Fruit fly (Drosophila melanogaster) whole organism, embryonic: ENCODE data around the gene AMPdeam.
A peak's percentile ranks its signal among the peaks of the same experiment; 100 is the strongest.

Experiments
- Aef1 ChIP-seq: fragments of 200-800 bp; sonication (Bioruptor generic); IDR thresholded peaks from 3 replicates; pipeline ENCODE4 v1.3.6; 2022; ENCODE audit warnings: missing biosample characterization, missing genetic modification characterization
- Bgb ChIP-seq: fragments of 200-800 bp; sonication (Bioruptor generic); IDR thresholded peaks from 2 replicates; pipeline ENCODE4 v1.3.6; 2022; ENCODE audit warnings: missing biosample characterization, missing genetic modification characterization; ENCODE audit not compliant: partially characterized antibody
- CG1233 ChIP-seq: fragments of 200-800 bp; sonication (Bioruptor generic); optimal IDR thresholded peaks from 4 replicates; lab custom pipeline; 2018; ENCODE audit warnings: missing biosample characterization, mild to moderate bottlenecking, missing genetic modification characterization
- CG12942 ChIP-seq: fragments of 200-800 bp; sonication (Bioruptor generic); optimal IDR thresholded peaks from 3 replicates; lab custom pipeline; 2016; ENCODE audit warnings: missing biosample characterization, missing genetic modification characterization
- CG13123 ChIP-seq: fragments of 200-800 bp; sonication (Bioruptor generic); optimal IDR thresholded peaks from 2 replicates; lab custom pipeline; 2016; ENCODE audit warnings: missing biosample characterization, missing genetic modification characterization
- CG13424 ChIP-seq: fragments of 200-800 bp; sonication (Bioruptor generic); optimal IDR thresholded peaks from 2 replicates; lab custom pipeline; 2019; ENCODE audit warnings: missing biosample characterization, mild to moderate bottlenecking, missing genetic modification characterization, moderate library complexity
- CG1603 ChIP-seq: fragments of 200-800 bp; sonication (Bioruptor generic); optimal IDR thresholded peaks from 2 replicates; lab custom pipeline; 2019; ENCODE audit warnings: missing biosample characterization, mild to moderate bottlenecking, missing genetic modification characterization, moderate library complexity
- CG16863 ChIP-seq: fragments of 200-800 bp; sonication (Bioruptor generic); optimal IDR thresholded peaks from 3 replicates; lab custom pipeline; 2016; ENCODE audit warnings: missing biosample characterization, missing genetic modification characterization
- CG1792 ChIP-seq: fragments of 200-800 bp; sonication (Bioruptor generic); optimal IDR thresholded peaks from 2 replicates; lab custom pipeline; 2016; ENCODE audit warnings: missing biosample characterization, missing genetic modification characterization
- CG2199 ChIP-seq: fragments of 200-800 bp; sonication (Bioruptor generic); IDR thresholded peaks from 3 replicates; pipeline ENCODE4 v1.3.6; 2022; ENCODE audit warnings: missing biosample characterization, missing genetic modification characterization
- CG43689 ChIP-seq: fragments of 200-800 bp; sonication (Bioruptor generic); IDR thresholded peaks from 2 replicates; pipeline ENCODE4 v1.3.6; 2022; ENCODE audit warnings: missing biosample characterization, missing genetic modification characterization
- CG4730 ChIP-seq: fragments of 200-800 bp; sonication (Bioruptor generic); IDR thresholded peaks from 2 replicates; pipeline ENCODE4 v1.3.6; 2022; ENCODE audit warnings: missing biosample characterization, missing genetic modification characterization
- CG4820 ChIP-seq: fragments of 200-800 bp; sonication (Bioruptor generic); optimal IDR thresholded peaks from 3 replicates; lab custom pipeline; 2016; ENCODE audit warnings: missing biosample characterization, missing genetic modification characterization
- CG7357 ChIP-seq: fragments of 200-800 bp; sonication (Bioruptor generic); IDR thresholded peaks from 3 replicates; pipeline ENCODE4 v1.3.6; 2022; ENCODE audit warnings: missing biosample characterization, missing genetic modification characterization
- CG7372 ChIP-seq: fragments of 200-800 bp; sonication (Bioruptor generic); IDR thresholded peaks from 2 replicates; pipeline ENCODE4 v1.3.6; 2022; ENCODE audit warnings: missing biosample characterization, missing genetic modification characterization
- CG7963 ChIP-seq: fragments of 200-800 bp; sonication (Bioruptor generic); IDR thresholded peaks from 3 replicates; pipeline ENCODE4 v1.3.6; 2022; ENCODE audit warnings: missing biosample characterization, missing genetic modification characterization; ENCODE audit not compliant: partially characterized antibody
- CG8290 ChIP-seq, 3 experiments: fragments of 200-800 bp; sonication (Bioruptor generic); optimal IDR thresholded peaks; 2 replicates each; lab custom pipeline; 2016 to 2019; ENCODE audit warnings: missing biosample characterization in 3 of 3, missing genetic modification characterization in 3 of 3, mild to moderate bottlenecking in 2 of 3, moderate library complexity in 1 of 3
- CrebB ChIP-seq: fragments of 200-800 bp; sonication (Bioruptor generic); optimal IDR thresholded peaks from 3 replicates; lab custom pipeline; 2018; ENCODE audit warnings: missing biosample characterization, mild to moderate bottlenecking, missing genetic modification characterization
- D19B ChIP-seq: fragments of 200-800 bp; sonication (Bioruptor generic); optimal IDR thresholded peaks from 2 replicates; lab custom pipeline; 2017; ENCODE audit warnings: missing biosample characterization, mild to moderate bottlenecking, missing genetic modification characterization
- ERR ChIP-seq: fragments of 200-800 bp; sonication (Bioruptor generic); optimal IDR thresholded peaks from 2 replicates; lab custom pipeline; 2016; ENCODE audit warnings: missing biosample characterization, missing genetic modification characterization
- Fer1 ChIP-seq: fragments of 200-800 bp; sonication (Bioruptor generic); optimal IDR thresholded peaks from 2 replicates; lab custom pipeline; 2017; ENCODE audit warnings: missing biosample characterization, mild to moderate bottlenecking, missing genetic modification characterization
- Gug ChIP-seq: fragments of 200-800 bp; sonication (Bioruptor generic); IDR thresholded peaks from 4 replicates; pipeline ENCODE4 v1.3.6; 2022; ENCODE audit warnings: missing biosample characterization, missing genetic modification characterization
- Hey ChIP-seq: fragments of 200-800 bp; sonication (Bioruptor generic); optimal IDR thresholded peaks from 3 replicates; lab custom pipeline; 2018; ENCODE audit warnings: missing biosample characterization, mild to moderate bottlenecking, missing genetic modification characterization
- Hmr ChIP-seq: fragments of 200-800 bp; sonication (Bioruptor generic); optimal IDR thresholded peaks from 3 replicates; lab custom pipeline; 2017; ENCODE audit warnings: mild to moderate bottlenecking, missing biosample characterization, missing genetic modification reagents, missing genetic modification characterization
- Lhr ChIP-seq: fragments of 200-800 bp; sonication (Bioruptor generic); optimal IDR thresholded peaks from 3 replicates; lab custom pipeline; 2017; ENCODE audit warnings: mild to moderate bottlenecking, missing biosample characterization, missing genetic modification reagents, missing genetic modification characterization
- MBD-R2 ChIP-seq: fragments of 200-800 bp; sonication (Bioruptor generic); IDR thresholded peaks from 2 replicates; pipeline ENCODE4 v1.3.6; 2022; ENCODE audit warnings: missing biosample characterization, missing genetic modification characterization
- Nf-YA ChIP-seq: fragments of 200-800 bp; sonication (Bioruptor generic); IDR thresholded peaks from 2 replicates; pipeline ENCODE4 v1.3.6; 2022; ENCODE audit warnings: missing biosample characterization, missing genetic modification characterization
- Oli ChIP-seq: fragments of 200-800 bp; sonication (Bioruptor generic); optimal IDR thresholded peaks from 2 replicates; lab custom pipeline; 2018; ENCODE audit warnings: missing biosample characterization, mild to moderate bottlenecking, missing genetic modification characterization, moderate library complexity
- Poxn ChIP-seq: fragments of 200-800 bp; sonication (Bioruptor generic); IDR thresholded peaks from 2 replicates; pipeline ENCODE4 v1.3.6; 2022; ENCODE audit warnings: missing biosample characterization, missing genetic modification characterization
- Rx ChIP-seq: fragments of 200-800 bp; sonication (Bioruptor generic); IDR thresholded peaks from 2 replicates; pipeline ENCODE4 v1.3.6; 2022; ENCODE audit warnings: missing biosample characterization, missing genetic modification characterization
- Spps ChIP-seq: fragments of 200-800 bp; sonication (Bioruptor generic); optimal IDR thresholded peaks from 2 replicates; lab custom pipeline; 2018; ENCODE audit warnings: missing biosample characterization, mild to moderate bottlenecking, missing genetic modification characterization
- TFAM ChIP-seq: fragments of 200-800 bp; sonication (Bioruptor generic); optimal IDR thresholded peaks from 2 replicates; lab custom pipeline; 2017; ENCODE audit warnings: missing biosample characterization, missing genetic modification characterization, inconsistent platforms
- Tbp ChIP-seq: fragments of >200 bp; optimal IDR thresholded peaks from 2 replicates; lab custom pipeline; 2018; ENCODE audit warnings: missing biosample characterization, missing genetic modification characterization
- bcd ChIP-seq: fragments of 200-800 bp; sonication (Bioruptor generic); optimal IDR thresholded peaks from 2 replicates; lab custom pipeline; 2017; ENCODE audit warnings: missing biosample characterization, mild to moderate bottlenecking, missing genetic modification characterization
- dmrt11E ChIP-seq: fragments of 200-800 bp; sonication (Bioruptor generic); optimal IDR thresholded peaks from 3 replicates; lab custom pipeline; 2018; ENCODE audit warnings: missing biosample characterization, mild to moderate bottlenecking, missing genetic modification characterization, moderate library complexity
- emc ChIP-seq: fragments of 200-800 bp; sonication (Bioruptor generic); optimal IDR thresholded peaks from 2 replicates; lab custom pipeline; 2016; ENCODE audit warnings: missing biosample characterization, missing genetic modification characterization
- ftz-f1 ChIP-seq: fragments of 200-800 bp; sonication (Bioruptor generic); optimal IDR thresholded peaks from 2 replicates; lab custom pipeline; 2016; ENCODE audit warnings: missing biosample characterization, missing genetic modification characterization
- ind ChIP-seq: fragments of 200-800 bp; sonication (Bioruptor generic); optimal IDR thresholded peaks from 3 replicates; lab custom pipeline; 2016; ENCODE audit warnings: missing biosample characterization, missing genetic modification characterization
- kah ChIP-seq: fragments of 200-800 bp; sonication (Bioruptor generic); optimal IDR thresholded peaks from 2 replicates; lab custom pipeline; 2018; ENCODE audit warnings: missing biosample characterization, mild to moderate bottlenecking, missing genetic modification characterization
- lab ChIP-seq: fragments of 200-800 bp; sonication (Bioruptor generic); optimal IDR thresholded peaks from 3 replicates; lab custom pipeline; 2017; ENCODE audit warnings: missing biosample characterization, missing genetic modification characterization, mild to moderate bottlenecking, moderate library complexity, missing genetic modification reagents
- onecut ChIP-seq: fragments of 200-800 bp; sonication (Bioruptor generic); IDR thresholded peaks from 2 replicates; pipeline ENCODE4 v1.3.6; 2022; ENCODE audit warnings: missing biosample characterization, missing genetic modification characterization
- salm ChIP-seq: fragments of 200-800 bp; sonication (Bioruptor generic); optimal IDR thresholded peaks from 2 replicates; lab custom pipeline; 2018; ENCODE audit warnings: missing biosample characterization, mild to moderate bottlenecking, missing genetic modification characterization
- sd ChIP-seq: fragments of 200-800 bp; sonication (Bioruptor generic); optimal IDR thresholded peaks from 3 replicates; lab custom pipeline; 2018; ENCODE audit warnings: missing biosample characterization, mild to moderate bottlenecking, missing genetic modification characterization, moderate library complexity
- sens-2 ChIP-seq: fragments of 200-800 bp; sonication (Bioruptor generic); IDR thresholded peaks from 2 replicates; pipeline ENCODE4 v1.3.6; 2022; ENCODE audit warnings: missing biosample characterization, missing genetic modification characterization
- sima ChIP-seq: fragments of 200-800 bp; sonication (Bioruptor generic); optimal IDR thresholded peaks from 2 replicates; lab custom pipeline; 2016; ENCODE audit warnings: missing biosample characterization, missing genetic modification characterization
- ssp ChIP-seq: fragments of 200-800 bp; sonication (Bioruptor generic); IDR thresholded peaks from 2 replicates; pipeline ENCODE4 v1.3.6; 2022; ENCODE audit warnings: missing biosample characterization, missing genetic modification characterization
- toy ChIP-seq: fragments of 200-800 bp; sonication (Bioruptor generic); IDR thresholded peaks from 2 replicates; pipeline ENCODE4 v1.3.6; 2022; ENCODE audit warnings: missing biosample characterization, missing genetic modification characterization
- unpg ChIP-seq: fragments of 200-800 bp; sonication (Bioruptor generic); optimal IDR thresholded peaks from 3 replicates; lab custom pipeline; 2018; ENCODE audit warnings: missing biosample characterization, mild to moderate bottlenecking, missing genetic modification characterization, moderate library complexity
- wdn ChIP-seq: fragments of 200-800 bp; sonication (Bioruptor generic); IDR thresholded peaks from 2 replicates; pipeline ENCODE4 v1.3.6; 2022; ENCODE audit warnings: missing biosample characterization, missing genetic modification characterization
- wor ChIP-seq: fragments of 200-800 bp; sonication (Bioruptor generic); IDR thresholded peaks from 2 replicates; pipeline ENCODE4 v1.3.6; 2022; ENCODE audit warnings: missing biosample characterization, missing genetic modification characterization

The AMPdeam gene

DNA sequence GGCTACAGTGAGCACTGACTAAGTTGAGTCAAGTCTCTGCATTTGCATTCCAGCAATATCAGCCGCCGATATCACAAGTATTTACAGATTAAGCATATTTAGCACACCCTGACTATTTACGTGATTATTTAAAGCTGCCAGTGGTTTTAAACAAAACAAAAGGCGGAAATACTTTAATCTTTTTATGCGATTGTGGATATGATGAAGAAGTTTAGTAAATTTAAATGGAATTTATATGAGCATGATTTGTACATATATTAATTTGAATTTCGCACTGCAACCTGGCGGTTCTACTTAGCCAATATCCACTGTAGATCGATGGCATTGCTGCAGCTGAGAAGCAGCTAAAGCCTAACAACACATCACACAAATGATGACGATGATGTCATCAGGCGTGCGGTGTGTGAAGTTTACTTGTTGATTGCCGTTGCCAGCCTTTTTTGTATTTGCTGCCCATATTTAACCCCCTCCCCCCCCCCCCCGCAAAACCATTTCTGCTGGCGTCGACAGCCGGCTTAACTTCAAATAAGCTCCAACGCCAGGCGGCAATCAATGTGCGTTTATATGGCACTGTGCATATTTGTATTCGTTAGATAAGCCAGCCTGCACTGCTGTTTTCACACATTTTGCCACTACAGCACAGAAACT is 30.0 kb downstream of the AMPdeam start (continued):
- TF ChIP-seq Poxn (GFP tag; lab: Robert Waterston, UW) (no peak), CrebB (tag; lab: Kevin White, UChicago) (no peak), Bgb (GFP tag; lab: Robert Waterston, UW) (no peak), MBD-R2 (GFP tag; lab: Robert Waterston, UW) (no peak), CG13123 (GFP tag; lab: Kevin White, UChicago) (no peak), ind (GFP tag; lab: Kevin White, UChicago) (peak; percentile 60), wdn (GFP tag; lab: Robert Waterston, UW) (no peak), CG12942 (peak; percentile 37), CG7372 (GFP tag; lab: Robert Waterston, UW) (peak; percentile 30; the same call in 1 of the 2 replicates), Hmr (peak; percentile 56), ERR (GFP tag; lab: Kevin White, UChicago) (peak; percentile 47), Aef1 (no peak; the same call in 2 of the 3 replicates), CG2199 (GFP tag; lab: Robert Waterston, UW) (no peak), toy (GFP tag; lab: Robert Waterston, UW) (no peak), salm (peak; percentile 37), bcd (GFP tag; lab: Kevin White, UChicago) (peak; percentile 62), CG1792 (GFP tag; lab: Kevin White, UChicago) (peak; percentile 38), CG4820 (GFP tag; lab: Kevin White, UChicago) (peak; percentile 56), Fer1 (peak; percentile 50), ssp (GFP tag; lab: Robert Waterston, UW) (no peak), Lhr (GFP tag; lab: Kevin White, UChicago) (no peak), CG7963 (GFP tag; lab: Robert Waterston, UW) (no peak), lab (GFP tag; lab: Kevin White, UChicago) (peak; percentile 73), wor (GFP tag; lab: Robert Waterston, UW) (no peak), CG8290 (GFP tag; optimal IDR thresholded peaks at IDR 0.05; lab: Kevin White, UChicago) (no peak), CG8290 (tag; optimal IDR thresholded peaks at IDR 0.05; lab: Kevin White, UChicago) (peak in 1 of 2 experiments; percentile 10), Tbp (GFP tag; lab: Kevin White, UChicago) (no peak), CG1603 (peak; percentile 25), CG13424 (peak; percentile 75), dmrt11E (tag; lab: Kevin White, UChicago) (peak; percentile 36), ftz-f1 (GFP tag; lab: Kevin White, UChicago) (no peak), CG4730 (no peak), Spps (tag; lab: Kevin White, UChicago) (no peak), Gug (GFP tag; lab: Robert Waterston, UW) (0 out of 4 replicates have a peak, but pooled peaks have one; percentile 43), emc (GFP tag; lab: Kevin White, UChicago) (peak; percentile 17), TFAM (no peak), sens-2 (GFP tag; lab: Robert Waterston, UW) (no peak), Oli (tag; lab: Kevin White, UChicago) (peak; percentile 81), sd (peak; percentile 47), CG7357 (GFP tag; lab: Robert Waterston, UW) (peak; percentile 71; the same call in 2 of the 3 replicates), CG43689 (GFP tag; lab: Robert Waterston, UW) (no peak), CG1233 (GFP tag; lab: Kevin White, UChicago) (no peak), D19B (no peak), unpg (peak; percentile 51), Nf-YA (GFP tag; lab: Robert Waterston, UW) (no peak; the same call in 1 of the 2 replicates), CG16863 (GFP tag; lab: Kevin White, UChicago) (peak; percentile 28), Hey (tag; lab: Kevin White, UChicago) (no peak), sima (GFP tag; lab: Kevin White, UChicago) (no peak), Rx (no peak), kah (GFP tag; lab: Kevin White, UChicago) (peak; percentile 20), onecut (GFP tag; lab: Robert Waterston, UW) (peak; percentile 32; the same call in 1 of the 2 replicates)
